Worm (Caenorhabditis elegans): ENCODE data around the gene F46C8.1.

DNA sequence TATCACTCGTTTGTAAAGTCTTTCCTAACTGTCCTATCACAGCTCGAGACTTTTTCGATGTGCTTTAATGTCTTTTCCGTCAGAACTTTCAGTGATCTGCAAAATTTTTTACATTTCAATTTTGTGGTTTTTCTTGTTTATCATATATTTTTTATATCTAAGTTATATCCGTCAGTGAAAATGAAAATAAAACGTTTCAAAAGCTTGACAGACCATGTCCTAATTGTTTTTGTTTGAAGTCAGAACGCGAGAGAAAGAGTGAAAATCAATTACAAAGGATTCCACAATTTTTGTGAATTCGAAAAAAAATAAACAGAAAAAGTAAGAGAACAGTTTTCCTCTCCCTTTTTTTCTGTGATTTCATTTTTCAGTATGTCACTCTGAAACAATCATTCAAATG is at the start of gene F46C8.1:
- no peak for TF ChIP-seq mdl-1 (tag; optimal IDR thresholded peaks at IDR 0.05)
- TF ChIP-seq ceh-16 (tag; optimal IDR thresholded peaks at IDR 0.05) = no peak
- TF ChIP-seq snpc-4 (tag; optimal IDR thresholded peaks at IDR 0.05) = no peak
- TF ChIP-seq F13H6.1 (tag; optimal IDR thresholded peaks at IDR 0.05) = no peak
- TF ChIP-seq zag-1 (tag; optimal IDR thresholded peaks at IDR 0.05) = no peak
- no peak for TF ChIP-seq nhr-11 (tag; optimal IDR thresholded peaks at IDR 0.05)
- TF ChIP-seq egl-27 (tag; optimal IDR thresholded peaks at IDR 0.05) = no peak
- no peak for TF ChIP-seq ztf-4 (tag; optimal IDR thresholded peaks at IDR 0.05)
- TF ChIP-seq R02D3.7 (tag; optimal IDR thresholded peaks at IDR 0.05) = no peak

Measured in whole organism, L2 larva.